Fruit fly (Drosophila melanogaster) whole organism, pupa: ENCODE measurements around the gene CG15631.

Experiments
- CG10348 ChIP-seq: fragments of 200-800 bp; sonication (Bioruptor generic); IDR thresholded peaks from 2 replicates; pipeline ENCODE4 v1.3.6; 2022; ENCODE audit warnings: missing biosample characterization, missing genetic modification characterization
- CG12605 ChIP-seq: fragments of 200-800 bp; sonication (Bioruptor generic); IDR thresholded peaks from 2 replicates; pipeline ENCODE4 v1.3.6; 2022; ENCODE audit warnings: missing biosample characterization, missing genetic modification characterization
- CG13204 ChIP-seq: fragments of 200-800 bp; sonication (Bioruptor generic); optimal IDR thresholded peaks from 2 replicates; lab custom pipeline; 2018; ENCODE audit warnings: missing biosample characterization, mild to moderate bottlenecking, missing genetic modification characterization, moderate library complexity
- CG34367 ChIP-seq: fragments of 200-800 bp; sonication (Bioruptor generic); optimal IDR thresholded peaks from 2 replicates; lab custom pipeline; 2018; ENCODE audit warnings: missing biosample characterization, mild to moderate bottlenecking, missing genetic modification characterization
- D1 ChIP-seq: fragments of 200-800 bp; sonication (Bioruptor generic); optimal IDR thresholded peaks from 2 replicates; lab custom pipeline; 2018; ENCODE audit warnings: missing biosample characterization, mild to moderate bottlenecking, missing genetic modification characterization, moderate library complexity

- TF ChIP-seq CG10348 (GFP tag; lab: Robert Waterston, UW) (no peak), CG13204 (GFP tag; lab: Kevin White, UChicago) (no peak), CG34367 (tag; lab: Kevin White, UChicago) (no peak), CG12605 (GFP tag; lab: Robert Waterston, UW) (no peak), D1 (tag; lab: Kevin White, UChicago) (no peak)
Observed at dm6 chr2L:4726021-4726420, 8.2 kb downstream of the CG15631 start.
